Worm (Caenorhabditis elegans) whole organism, young adult: Measurements from ENCODE around the gene gpa-3.

Experiments
- B0019.2 ChIP-seq: fragments of 200-800 bp; sonication (Bioruptor generic); conservative IDR thresholded peaks from 2 replicates; pipeline ENCODE4 v1.3.6; 2022; ENCODE audit warnings: missing genetic modification reagents, missing genetic modification characterization, missing compliant biosample characterization
- B0261.1 ChIP-seq: sonication (generic microtip); optimal IDR thresholded peaks from 2 replicates; lab custom pipeline; 2016; ENCODE audit warnings: mild to moderate bottlenecking, missing genetic modification characterization, moderate library complexity, missing compliant biosample characterization
- C17E4.6 ChIP-seq: fragments of 200-800 bp; sonication (Bioruptor generic); IDR thresholded peaks from 2 replicates; pipeline ENCODE4 v1.3.6; 2022; ENCODE audit warnings: missing genetic modification reagents, missing genetic modification characterization, missing compliant biosample characterization
- F22D6.2 ChIP-seq: sonication (generic microtip); optimal IDR thresholded peaks from 2 replicates; lab custom pipeline; 2016; ENCODE audit warnings: mild to moderate bottlenecking, missing genetic modification characterization, missing compliant biosample characterization
- F37B4.10 ChIP-seq: fragments of 200-800 bp; sonication (Bioruptor generic); IDR thresholded peaks from 2 replicates; pipeline ENCODE4 v1.3.6; 2022; ENCODE audit warnings: missing genetic modification characterization, missing compliant biosample characterization
- F57C9.4 ChIP-seq: sonication (generic microtip); optimal IDR thresholded peaks from 2 replicates; lab custom pipeline; 2017; ENCODE audit warnings: mild to moderate bottlenecking, missing genetic modification characterization, missing compliant biosample characterization
- K12H6.12 ChIP-seq: fragments of 200-800 bp; sonication (Bioruptor generic); optimal IDR thresholded peaks from 2 replicates; lab custom pipeline; 2018; ENCODE audit warnings: mild to moderate bottlenecking, missing genetic modification characterization, missing compliant biosample characterization
- T07F8.4 ChIP-seq: sonication (generic microtip); optimal IDR thresholded peaks from 2 replicates; lab custom pipeline; 2016; ENCODE audit warnings: mild to moderate bottlenecking, missing genetic modification characterization, moderate library complexity, missing compliant biosample characterization
- Y79H2A.3 ChIP-seq: fragments of 200-800 bp; sonication (Bioruptor generic); conservative IDR thresholded peaks from 2 replicates; pipeline ENCODE4 v1.3.6; 2022; ENCODE audit warnings: missing genetic modification reagents, missing genetic modification characterization, missing compliant biosample characterization
- ama-1 ChIP-seq, 3 experiments: fragments of 150-350 bp in 1 of 3; sonication (generic microtip) in 2 of 3; optimal IDR thresholded peaks; 2 replicates each; lab custom pipeline; 2014 to 2018; ENCODE audit warnings: missing biosample characterization in 2 of 3, missing genetic modification characterization in 2 of 3, missing genetic modification reagents in 2 of 3
- atf-7 ChIP-seq: sonication (generic microtip); optimal IDR thresholded peaks from 2 replicates; lab custom pipeline; 2017; ENCODE audit warnings: mild to moderate bottlenecking, missing genetic modification characterization, missing compliant biosample characterization
- attf-3 ChIP-seq: fragments of 200-800 bp; sonication (Bioruptor generic); conservative IDR thresholded peaks from 2 replicates; pipeline ENCODE4 v1.3.6; 2022; ENCODE audit warnings: missing genetic modification reagents, missing genetic modification characterization, missing compliant biosample characterization
- ccch-3 ChIP-seq: fragments of 200-800 bp; sonication (Bioruptor generic); optimal IDR thresholded peaks from 2 replicates; lab custom pipeline; 2018; ENCODE audit warnings: mild to moderate bottlenecking, missing genetic modification characterization, missing compliant biosample characterization
- cebp-1 ChIP-seq, 2 experiments: fragments of 200-800 bp in 1 of 2; sonication (Bioruptor generic) in 1 of 2; sonication (generic microtip) in 1 of 2; IDR thresholded peaks in 1 of 2; optimal IDR thresholded peaks in 1 of 2; 2 replicates each; pipeline versions ENCODE4 v1.3.6 to Lab custom; 2017 to 2022; ENCODE audit warnings: missing compliant biosample characterization in 2 of 2, missing genetic modification characterization in 2 of 2, mild to moderate bottlenecking in 1 of 2, missing genetic modification reagents in 1 of 2, moderate library complexity in 1 of 2
- ceh-40 ChIP-seq: fragments of 200-800 bp; sonication (Bioruptor generic); IDR thresholded peaks from 2 replicates; pipeline ENCODE4 v1.3.6; 2022; ENCODE audit warnings: missing genetic modification characterization, missing compliant biosample characterization
- ceh-79 ChIP-seq: sonication (generic microtip); optimal IDR thresholded peaks from 2 replicates; lab custom pipeline; 2017; ENCODE audit warnings: mild to moderate bottlenecking, missing genetic modification characterization, missing compliant biosample characterization
- dox-1 ChIP-seq: fragments of 200-800 bp; sonication (Bioruptor generic); IDR thresholded peaks from 2 replicates; pipeline ENCODE4 v1.3.6; 2022; ENCODE audit warnings: missing genetic modification reagents, missing genetic modification characterization, missing compliant biosample characterization
- dpff-1 ChIP-seq: sonication (generic microtip); optimal IDR thresholded peaks from 2 replicates; lab custom pipeline; 2017; ENCODE audit warnings: mild to moderate bottlenecking, missing genetic modification characterization, missing compliant biosample characterization
- efl-1 ChIP-seq: fragments of 150-350 bp; optimal IDR thresholded peaks from 2 replicates; lab custom pipeline; 2014; ENCODE audit warnings: missing biosample characterization, missing genetic modification reagents, missing genetic modification characterization
- egl-44 ChIP-seq: fragments of 200-800 bp; sonication (Bioruptor generic); IDR thresholded peaks from 2 replicates; pipeline ENCODE4 v1.3.6; 2022; ENCODE audit warnings: missing genetic modification reagents, missing genetic modification characterization, missing compliant biosample characterization
- egrh-3 ChIP-seq: fragments of 200-800 bp; sonication (Bioruptor generic); IDR thresholded peaks from 2 replicates; pipeline ENCODE4 v1.3.6; 2022; ENCODE audit warnings: missing genetic modification reagents, missing genetic modification characterization, missing compliant biosample characterization
- ekl-4 ChIP-seq: fragments of 200-800 bp; sonication (Bioruptor generic); IDR thresholded peaks from 2 replicates; pipeline ENCODE4 v1.3.6; 2022; ENCODE audit warnings: missing genetic modification reagents, missing genetic modification characterization, missing compliant biosample characterization
- fkh-3 ChIP-seq: sonication (generic microtip); optimal IDR thresholded peaks from 2 replicates; lab custom pipeline; 2016; ENCODE audit warnings: mild to moderate bottlenecking, missing genetic modification characterization, missing compliant biosample characterization
- him-1 ChIP-seq: sonication (generic microtip); optimal IDR thresholded peaks from 2 replicates; lab custom pipeline; 2016; ENCODE audit warnings: missing genotype, missing genetic modification reagents, missing genetic modification characterization, missing compliant biosample characterization
- hrde-1 ChIP-seq: sonication (generic microtip); optimal IDR thresholded peaks from 2 replicates; lab custom pipeline; 2016; ENCODE audit warnings: missing genetic modification characterization, mild to moderate bottlenecking, missing compliant biosample characterization, moderate library complexity, missing genotype, missing genetic modification reagents, borderline replicate concordance
- lin-35 ChIP-seq, 3 experiments: fragments of 150-350 bp in 2 of 3; sonication (generic microtip) in 1 of 3; optimal IDR thresholded peaks; 2 replicates each; lab custom pipeline; 2014 to 2018; ENCODE audit warnings: missing biosample characterization in 3 of 3, missing genetic modification characterization in 3 of 3, missing genetic modification reagents in 3 of 3
- lin-40 ChIP-seq: sonication (generic microtip); optimal IDR thresholded peaks from 2 replicates; lab custom pipeline; 2016; ENCODE audit warnings: missing genetic modification characterization, mild to moderate bottlenecking, missing compliant biosample characterization, missing genotype, missing genetic modification reagents
- madf-10 ChIP-seq: sonication (generic microtip); optimal IDR thresholded peaks from 2 replicates; lab custom pipeline; 2016; ENCODE audit warnings: mild to moderate bottlenecking, missing genetic modification characterization, missing compliant biosample characterization
- madf-3 ChIP-seq: fragments of 200-800 bp; sonication (Bioruptor generic); IDR thresholded peaks from 2 replicates; pipeline ENCODE4 v1.3.6; 2022; ENCODE audit warnings: missing genetic modification reagents, missing genetic modification characterization, missing compliant biosample characterization
- mel-28 ChIP-seq: sonication (generic microtip); optimal IDR thresholded peaks from 2 replicates; lab custom pipeline; 2016; ENCODE audit warnings: borderline replicate concordance, mild to moderate bottlenecking, missing genetic modification characterization, missing compliant biosample characterization
- mxl-1 ChIP-seq: sonication (generic microtip); optimal IDR thresholded peaks from 2 replicates; lab custom pipeline; 2016; ENCODE audit warnings: missing genetic modification characterization, missing compliant biosample characterization
- nfya-2 ChIP-seq: fragments of 200-800 bp; sonication (Bioruptor generic); IDR thresholded peaks from 2 replicates; pipeline ENCODE4 v1.3.6; 2022; ENCODE audit warnings: missing genetic modification reagents, missing genetic modification characterization, missing compliant biosample characterization
- nhr-90 ChIP-seq: sonication (generic microtip); optimal IDR thresholded peaks from 2 replicates; lab custom pipeline; 2016; ENCODE audit warnings: missing genotype, mild to moderate bottlenecking, missing genetic modification characterization, missing compliant biosample characterization
- pha-4 ChIP-seq: fragments of 150-350 bp; sonication (generic microtip); optimal IDR thresholded peaks from 2 replicates; lab custom pipeline; 2014; ENCODE audit warnings: missing biosample characterization, missing genetic modification reagents, missing genetic modification characterization
- sdz-38 ChIP-seq: sonication (generic microtip); optimal IDR thresholded peaks from 2 replicates; lab custom pipeline; 2016; ENCODE audit warnings: missing genotype, missing genetic modification characterization, missing compliant biosample characterization
- snpc-4 ChIP-seq, 5 experiments: fragments of 150-350 bp in 1 of 5; sonication (generic microtip) in 4 of 5; optimal IDR thresholded peaks; 2 replicates each; lab custom pipeline; 2014 to 2018; ENCODE audit warnings: missing genetic modification characterization in 5 of 5, missing biosample characterization in 3 of 5, antibody characterized with exemption in 2 of 5, mild to moderate bottlenecking in 2 of 5, missing compliant biosample characterization in 2 of 5, missing genotype in 2 of 5, moderate library complexity in 2 of 5, missing genetic modification reagents in 1 of 5
- somi-1 ChIP-seq: fragments of 200-800 bp; sonication (Bioruptor generic); optimal IDR thresholded peaks from 2 replicates; lab custom pipeline; 2018; ENCODE audit warnings: mild to moderate bottlenecking, missing genetic modification characterization, missing compliant biosample characterization
- sptf-2 ChIP-seq: fragments of 200-800 bp; sonication (Bioruptor generic); optimal IDR thresholded peaks from 2 replicates; lab custom pipeline; 2018; ENCODE audit warnings: mild to moderate bottlenecking, missing genetic modification characterization, missing compliant biosample characterization
- tbx-9 ChIP-seq: sonication (generic microtip); optimal IDR thresholded peaks from 2 replicates; lab custom pipeline; 2016; ENCODE audit warnings: borderline replicate concordance, missing genetic modification characterization, inconsistent platforms, missing compliant biosample characterization
- tlf-1 ChIP-seq: fragments of 200-800 bp; sonication (Bioruptor generic); optimal IDR thresholded peaks from 2 replicates; lab custom pipeline; 2018; ENCODE audit warnings: mild to moderate bottlenecking, missing genetic modification characterization, missing compliant biosample characterization
- unc-130 ChIP-seq: sonication (generic microtip); optimal IDR thresholded peaks from 2 replicates; lab custom pipeline; 2016; ENCODE audit warnings: missing genetic modification reagents, missing genetic modification characterization, missing compliant biosample characterization
- unc-62 ChIP-seq: fragments of 150-350 bp; optimal IDR thresholded peaks from 2 replicates; lab custom pipeline; 2014; ENCODE audit warnings: missing biosample characterization, missing genetic modification reagents, missing genetic modification characterization
- zfh-2 ChIP-seq: fragments of 200-800 bp; sonication (Bioruptor generic); conservative IDR thresholded peaks from 2 replicates; pipeline ENCODE4 v1.3.6; 2022; ENCODE audit warnings: missing genetic modification reagents, missing genetic modification characterization, missing compliant biosample characterization
- ztf-18 ChIP-seq: sonication (generic microtip); optimal IDR thresholded peaks from 2 replicates; lab custom pipeline; 2016; ENCODE audit warnings: missing genotype, mild to moderate bottlenecking, missing genetic modification characterization, missing compliant biosample characterization
- ztf-22 ChIP-seq: fragments of 200-800 bp; sonication (Bioruptor generic); optimal IDR thresholded peaks from 2 replicates; lab custom pipeline; 2018; ENCODE audit warnings: mild to moderate bottlenecking, missing genetic modification characterization, moderate library complexity, missing compliant biosample characterization
- ztf-26 ChIP-seq: sonication (generic microtip); optimal IDR thresholded peaks from 2 replicates; lab custom pipeline; 2017; ENCODE audit warnings: missing genetic modification characterization, missing compliant biosample characterization
- ztf-6 ChIP-seq: fragments of 200-800 bp; sonication (Bioruptor generic); IDR thresholded peaks from 2 replicates; pipeline ENCODE4 v1.3.6; 2022; ENCODE audit warnings: missing genetic modification reagents, missing genetic modification characterization, missing compliant biosample characterization

gpa-3 gene

DNA sequence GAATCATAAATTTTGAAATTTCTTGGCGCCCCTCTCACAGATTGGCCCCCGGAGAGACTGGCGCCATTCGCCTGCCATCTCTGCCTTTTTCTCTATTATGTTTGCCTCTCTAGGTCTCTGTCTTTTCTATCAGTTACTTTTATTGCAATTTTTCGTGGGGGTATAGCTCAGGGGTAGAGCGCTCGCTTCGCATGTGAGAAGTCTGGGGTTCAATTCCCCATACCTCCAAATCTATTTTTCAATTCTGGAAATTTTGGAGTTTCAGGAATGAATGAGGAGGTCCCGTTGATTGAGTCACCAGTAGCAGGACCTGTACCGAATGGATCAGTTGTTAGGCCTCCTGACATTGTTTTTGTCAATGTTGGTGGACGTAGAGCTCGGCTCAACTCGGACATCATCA is 41.5 kb downstream of the gpa-3 start, which contains the start of gene kvs-3 (continued):
- TF ChIP-seq dpff-1 (tag; lab: Kevin White, UChicago) = peak; percentile 44
- TF ChIP-seq mxl-1 = peak; percentile 73
- TF ChIP-seq ccch-3 = peak; percentile 53
- peak; percentile 84 for TF ChIP-seq ztf-18 (tag; lab: Kevin White, UChicago)
- peak; percentile 80 for TF ChIP-seq madf-10 (tag; lab: Kevin White, UChicago)
- peak; percentile 55; the same call in 1 of the 2 replicates for TF ChIP-seq cebp-1 (GFP tag; IDR thresholded peaks at IDR 0.05; lab: Robert Waterston, UW)
- TF ChIP-seq cebp-1 (tag; optimal IDR thresholded peaks at IDR 0.05; lab: Kevin White, UChicago) = no peak
- peak; percentile 67; the same call in 1 of the 2 replicates for TF ChIP-seq ekl-4
- no peak for TF ChIP-seq tlf-1 (GFP tag; lab: Kevin White, UChicago)
- TF ChIP-seq B0019.2 (GFP tag; lab: Robert Waterston, UW) = peak; percentile 49; the same call in 1 of the 2 replicates
- peak in 1 of 3 experiments; percentile 75 for TF ChIP-seq lin-35 (GFP tag; optimal IDR thresholded peaks at IDR 0.05; lab: Kevin White, UChicago)
- TF ChIP-seq tbx-9 (tag; lab: Kevin White, UChicago) = peak; percentile 19
- TF ChIP-seq ceh-40 = peak; percentile 90
- peak; percentile 92 for TF ChIP-seq sptf-2
- peak; percentile 94 for TF ChIP-seq nhr-90 (tag; lab: Kevin White, UChicago)
- peak; percentile 44; the same call in 1 of the 2 replicates for TF ChIP-seq egrh-3 (GFP tag; lab: Robert Waterston, UW)
- peak; percentile 78 for TF ChIP-seq madf-3
- peak; percentile 81 for TF ChIP-seq ceh-79
- TF ChIP-seq him-1 (tag; lab: Kevin White, UChicago) = peak; percentile 90
- peak; percentile 69; the same call in 1 of the 2 replicates for TF ChIP-seq Y79H2A.3 (GFP tag; lab: Robert Waterston, UW)
- peak; percentile 85 for TF ChIP-seq fkh-3
- TF ChIP-seq egl-44 (GFP tag; lab: Robert Waterston, UW) = peak; percentile 79; the same call in 1 of the 2 replicates
- TF ChIP-seq ama-1 (optimal IDR thresholded peaks at IDR 0.05; lab: Kevin White, UChicago) = no peak
- peak; percentile 67 to 68 for TF ChIP-seq ama-1 (GFP tag; optimal IDR thresholded peaks at IDR 0.05; lab: Kevin White, UChicago)
- no peak for TF ChIP-seq pha-4 (tag; lab: Kevin White, UChicago)
- TF ChIP-seq B0261.1 (tag; lab: Kevin White, UChicago) = peak; percentile 95
- no peak for TF ChIP-seq mel-28
- peak; percentile 92 for TF ChIP-seq T07F8.4
- TF ChIP-seq F57C9.4 = no peak
- peak; percentile 27 for TF ChIP-seq F22D6.2 (tag; lab: Kevin White, UChicago)
- TF ChIP-seq hrde-1 (tag; lab: Kevin White, UChicago) = peak; percentile 83
- no peak for TF ChIP-seq C17E4.6 (GFP tag; lab: Robert Waterston, UW)
- TF ChIP-seq somi-1 = peak; percentile 37
- TF ChIP-seq ztf-26 (tag; lab: Kevin White, UChicago) = peak; percentile 70
- no peak for TF ChIP-seq zfh-2
- TF ChIP-seq atf-7 = peak; percentile 51
- no peak; the same call in 1 of the 2 replicates for TF ChIP-seq dox-1 (GFP tag; lab: Robert Waterston, UW)
- peak; percentile 44 for TF ChIP-seq unc-130 (GFP tag; lab: Kevin White, UChicago)
- peak; percentile 65 for TF ChIP-seq lin-40 (tag; lab: Kevin White, UChicago)
- TF ChIP-seq snpc-4 (GFP tag; optimal IDR thresholded peaks at IDR 0.05; lab: Kevin White, UChicago) = peak; percentile 70
- TF ChIP-seq snpc-4 (tag; optimal IDR thresholded peaks at IDR 0.05; lab: Kevin White, UChicago) = peak in 1 of 4 experiments; percentile 62
- no peak for TF ChIP-seq nfya-2 (GFP tag; lab: Robert Waterston, UW)
- TF ChIP-seq attf-3 (GFP tag; lab: Robert Waterston, UW) = peak; percentile 40; the same call in 1 of the 2 replicates
- no peak for TF ChIP-seq unc-62
- no peak for TF ChIP-seq F37B4.10 (GFP tag; lab: Robert Waterston, UW)
- peak; percentile 51; the same call in 1 of the 2 replicates for TF ChIP-seq ztf-6 (GFP tag; lab: Robert Waterston, UW)
- peak; percentile 10 for TF ChIP-seq sdz-38
- no peak for TF ChIP-seq ztf-22 (GFP tag; lab: Kevin White, UChicago)
- peak; percentile 78 for TF ChIP-seq K12H6.12
- peak; percentile 3 for TF ChIP-seq efl-1 (GFP tag; lab: Kevin White, UChicago)
